Fruit fly (Drosophila melanogaster) Kc167 (cell line): ENCODE measurements around the gene SPE.

Experiments
- Myc ChIP-seq: fragments of >200 bp; optimal IDR thresholded peaks from 2 replicates; lab custom pipeline; 2017; ENCODE audit warnings: missing external identifiers
- Sin3A ChIP-seq: fragments of >200 bp; optimal IDR thresholded peaks from 2 replicates; lab custom pipeline; 2018; ENCODE audit warnings: missing external identifiers
- h ChIP-seq: fragments of >200 bp; optimal IDR thresholded peaks from 3 replicates; lab custom pipeline; 2018; ENCODE audit warnings: missing external identifiers
- insv ChIP-seq: fragments of >200 bp; optimal IDR thresholded peaks from 3 replicates; lab custom pipeline; 2018; ENCODE audit warnings: missing external identifiers
- psq ChIP-seq: fragments of >200 bp; optimal IDR thresholded peaks from 2 replicates; lab custom pipeline; 2017; ENCODE audit warnings: missing external identifiers
- ttk ChIP-seq: sonication (Bioruptor generic); optimal IDR thresholded peaks from 2 replicates; lab custom pipeline; 2017; ENCODE audit warnings: missing external identifiers

DNA sequence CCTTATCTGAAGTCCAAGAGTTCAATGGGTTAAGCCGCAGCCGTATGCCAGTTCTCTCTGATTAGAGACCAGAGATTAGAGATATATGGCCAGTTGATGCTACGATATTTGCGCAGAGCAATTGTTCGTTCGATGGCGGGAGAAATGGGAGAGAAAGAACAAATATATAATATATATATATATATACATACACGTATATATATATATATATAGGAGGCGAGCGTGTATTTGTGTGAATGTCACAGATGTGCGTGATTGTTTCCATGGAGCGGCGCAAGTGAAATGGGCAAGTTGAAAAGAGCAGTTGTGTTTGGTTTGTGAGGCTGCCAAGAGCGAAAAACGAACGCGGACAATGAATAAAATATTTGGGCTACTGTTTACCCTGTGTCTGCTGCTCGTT lies 9.0 kb upstream of the SPE start, which contains the start of gene GILT3:
- TF ChIP-seq psq (lab: Kevin White, UChicago) = no peak
- no peak for TF ChIP-seq ttk (lab: Kevin White, UChicago)
- no peak for TF ChIP-seq h
- TF ChIP-seq Sin3A = no peak
- no peak for TF ChIP-seq insv
- no peak for TF ChIP-seq Myc (lab: Kevin White, UChicago)
